Worm (Caenorhabditis elegans): ENCODE measurements around the gene R07E3.4.

R07E3.4 gene

ce11 chrX:10318437-10318836 is 14.7 kb downstream of the R07E3.4 start:
- TF ChIP-seq sox-2 (GFP tag; IDR thresholded peaks at IDR 0.05) (no peak), tbx-7 (tag; optimal IDR thresholded peaks at IDR 0.05) (no peak), unc-42 (tag; optimal IDR thresholded peaks at IDR 0.05) (no peak), ceh-30 (tag; optimal IDR thresholded peaks at IDR 0.05) (no peak), hlh-15 (tag; optimal IDR thresholded peaks at IDR 0.05) (no peak), dmd-4 (tag; optimal IDR thresholded peaks at IDR 0.05; ENCODE audit: borderline replicate concordance) (no peak), ceh-45 (GFP tag; IDR thresholded peaks at IDR 0.05) (no peak), fkh-6 (tag; optimal IDR thresholded peaks at IDR 0.05) (no peak), unc-55 (GFP tag; optimal IDR thresholded peaks at IDR 0.05) (no peak), ahr-1 (tag; optimal IDR thresholded peaks at IDR 0.05) (no peak), pag-3 (tag; optimal IDR thresholded peaks at IDR 0.05; ENCODE audit: borderline replicate concordance) (no peak)

- TF ChIP-seq ceh-31 (tag; optimal IDR thresholded peaks at IDR 0.05): no peak
Observed at ce11 chrX:10317565-10317964, 15.6 kb downstream of the R07E3.4 start, which contains the start of gene R07E3.6. Gene R07E3.6 (plus strand): TSS chrX:10317722.

- TF ChIP-seq ttx-3 (tag; optimal IDR thresholded peaks at IDR 0.05) (no peak), pha-2 (tag; optimal IDR thresholded peaks at IDR 0.05) (no peak), ceh-6 (GFP tag; optimal IDR thresholded peaks at IDR 0.05) (no peak), K09A11.1 (tag; optimal IDR thresholded peaks at IDR 0.05; ENCODE audit: insufficient read depth) (no peak), unc-86 (tag; optimal IDR thresholded peaks at IDR 0.05) (no peak), sdc-2 (tag; optimal IDR thresholded peaks at IDR 0.05) (no peak), ceh-34 (tag; optimal IDR thresholded peaks at IDR 0.05) (no peak), ceh-2 (tag; optimal IDR thresholded peaks at IDR 0.05) (no peak), unc-3 (GFP tag; conservative IDR thresholded peaks at IDR 0.05) (no peak), unc-3 (tag; optimal IDR thresholded peaks at IDR 0.05) (no peak), unc-42 (tag; optimal IDR thresholded peaks at IDR 0.05) (no peak), ama-1 (optimal IDR thresholded peaks at IDR 0.05) (no peak), fkh-6 (tag; optimal IDR thresholded peaks at IDR 0.05) (no peak), nhr-11 (tag; optimal IDR thresholded peaks at IDR 0.05) (no peak), hlh-30 (tag; optimal IDR thresholded peaks at IDR 0.05; ENCODE audit: insufficient read depth) (no peak), pax-1 (tag; optimal IDR thresholded peaks at IDR 0.05) (no peak), hlh-15 (tag; optimal IDR thresholded peaks at IDR 0.05) (no peak), pat-9 (tag; optimal IDR thresholded peaks at IDR 0.05) (no peak), ceh-30 (tag; optimal IDR thresholded peaks at IDR 0.05) (no peak), rnt-1 (tag; optimal IDR thresholded peaks at IDR 0.05) (no peak), mec-3 (tag; optimal IDR thresholded peaks at IDR 0.05; ENCODE audit: borderline replicate concordance) (no peak)
Observed at ce11 chrX:10315905-10316304, 17.2 kb downstream of the R07E3.4 start, which contains the start of gene F41E7.9. Gene F41E7.9 (minus strand): TSS chrX:10316005.

- no peak for TF ChIP-seq ceh-14 (tag; optimal IDR thresholded peaks at IDR 0.05)
- no peak for TF ChIP-seq nhr-11 (tag; optimal IDR thresholded peaks at IDR 0.05)
- TF ChIP-seq pros-1 (tag; optimal IDR thresholded peaks at IDR 0.05): no peak
- TF ChIP-seq ceh-9 (tag; optimal IDR thresholded peaks at IDR 0.05): no peak
- no peak for TF ChIP-seq sox-4 (tag; optimal IDR thresholded peaks at IDR 0.05)
- TF ChIP-seq gmeb-2 (tag; optimal IDR thresholded peaks at IDR 0.05): no peak
- no peak for TF ChIP-seq C38D4.7 (GFP tag; optimal IDR thresholded peaks at IDR 0.05)
- TF ChIP-seq ceh-24 (tag; optimal IDR thresholded peaks at IDR 0.05): no peak
- no peak for TF ChIP-seq elt-2 (tag; optimal IDR thresholded peaks at IDR 0.05)
- TF ChIP-seq ceh-6 (GFP tag; optimal IDR thresholded peaks at IDR 0.05): no peak
- TF ChIP-seq K09A11.1 (tag; optimal IDR thresholded peaks at IDR 0.05; ENCODE audit: insufficient read depth): no peak
- TF ChIP-seq ceh-45 (GFP tag; IDR thresholded peaks at IDR 0.05): no peak
- TF ChIP-seq pqm-1 (tag; optimal IDR thresholded peaks at IDR 0.05): no peak
Observed at ce11 chrX:10310366-10310765, 22.8 kb downstream of the R07E3.4 start, which contains the start of gene F41E7.6. Gene F41E7.6 (minus strand): TSS chrX:10310466.

Data from whole organism, late embryonic.